Worm (Caenorhabditis elegans) whole organism, L3 larva: ENCODE results near the gene T14G8.6.

Source experiments
- ama-1 ChIP-seq: fragments of 150-350 bp; optimal IDR thresholded peaks from 2 replicates; lab custom pipeline; 2018
- ceh-16 ChIP-seq: sonication (generic microtip); optimal IDR thresholded peaks from 2 replicates; lab custom pipeline; 2017; ENCODE audit warnings: missing biosample characterization, missing genetic modification characterization
- egl-27 ChIP-seq: sonication (generic microtip); optimal IDR thresholded peaks from 4 replicates; lab custom pipeline; 2017; ENCODE audit warnings: missing biosample characterization, missing genetic modification reagents, missing genetic modification characterization
- elt-3 ChIP-seq, 3 experiments: fragments of 150-350 bp in 1 of 3; sonication (generic microtip) in 2 of 3; optimal IDR thresholded peaks; 2 replicates in 2 of 3; 4 replicates in 1 of 3; lab custom pipeline; 2014 to 2017; ENCODE audit warnings: missing biosample characterization in 3 of 3, missing genetic modification characterization in 3 of 3
- fos-1 ChIP-seq: fragments of 150-350 bp; optimal IDR thresholded peaks from 2 replicates; lab custom pipeline; 2014; ENCODE audit warnings: missing biosample characterization, missing genetic modification characterization
- nhr-11 ChIP-seq: fragments of 150-350 bp; optimal IDR thresholded peaks from 2 replicates; lab custom pipeline; 2014; ENCODE audit warnings: missing biosample characterization, missing genetic modification characterization
- nhr-23 ChIP-seq: fragments of 150-350 bp; optimal IDR thresholded peaks from 2 replicates; lab custom pipeline; 2014; ENCODE audit warnings: missing biosample characterization, missing genetic modification reagents, missing genetic modification characterization
- nhr-237 ChIP-seq: fragments of 150-350 bp; optimal IDR thresholded peaks from 2 replicates; lab custom pipeline; 2014; ENCODE audit warnings: missing biosample characterization, missing genetic modification characterization
- nhr-43 ChIP-seq: sonication (generic microtip); optimal IDR thresholded peaks from 2 replicates; lab custom pipeline; 2016; ENCODE audit warnings: mild to moderate bottlenecking, missing genetic modification characterization, missing compliant biosample characterization; ENCODE audit not compliant: poor library complexity, severe bottlenecking
- skn-1 ChIP-seq: fragments of 150-350 bp; optimal IDR thresholded peaks from 2 replicates; lab custom pipeline; 2014; ENCODE audit warnings: missing biosample characterization, missing genetic modification characterization
- zag-1 ChIP-seq: fragments of 150-350 bp; optimal IDR thresholded peaks from 2 replicates; lab custom pipeline; 2014; ENCODE audit warnings: missing biosample characterization, missing genetic modification characterization

DNA sequence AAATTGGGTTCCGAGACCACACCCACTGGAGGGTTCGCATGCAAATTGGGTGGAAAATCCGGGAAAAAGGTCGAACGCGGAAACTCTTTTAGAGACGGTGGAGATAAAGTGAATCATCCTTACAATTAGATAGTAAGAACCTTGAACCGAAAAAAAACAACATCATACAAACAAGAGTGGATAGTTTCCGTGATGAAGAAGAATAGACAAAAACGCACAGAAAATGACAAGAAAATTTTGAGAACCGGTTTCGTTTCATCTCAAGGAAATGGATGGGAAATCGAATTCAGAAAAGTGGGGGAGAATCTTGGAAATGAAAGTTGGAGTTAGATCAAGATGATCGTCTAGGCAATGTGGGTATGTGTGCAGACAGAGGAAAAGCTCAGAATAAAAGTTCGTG lies 47.3 kb downstream of the T14G8.6 start:
- no peak for TF ChIP-seq elt-3 (tag; optimal IDR thresholded peaks at IDR 0.05; lab: Kevin White, UChicago)
- TF ChIP-seq nhr-237 (tag; lab: Kevin White, UChicago) = no peak
- no peak for TF ChIP-seq egl-27
- no peak for TF ChIP-seq fos-1 (tag; lab: Kevin White, UChicago)
- no peak for TF ChIP-seq zag-1 (tag; lab: Kevin White, UChicago)
- TF ChIP-seq skn-1 (tag; lab: Kevin White, UChicago) = no peak
- TF ChIP-seq nhr-11 (tag; lab: Kevin White, UChicago) = no peak
- no peak for TF ChIP-seq ama-1 (lab: Kevin White, UChicago)
- no peak for TF ChIP-seq nhr-23 (tag; lab: Kevin White, UChicago)
- TF ChIP-seq nhr-43 = no peak
- TF ChIP-seq ceh-16 (tag; lab: Kevin White, UChicago) = no peak
